Fruit fly (Drosophila melanogaster) whole organism, pupa: ENCODE results near the gene CG4511.

ENCODE experiments used
- CG10348 ChIP-seq: fragments of 200-800 bp; sonication (Bioruptor generic); IDR thresholded peaks from 2 replicates; pipeline ENCODE4 v1.3.6; 2022; ENCODE audit warnings: missing biosample characterization, missing genetic modification characterization
- CG12605 ChIP-seq: fragments of 200-800 bp; sonication (Bioruptor generic); IDR thresholded peaks from 2 replicates; pipeline ENCODE4 v1.3.6; 2022; ENCODE audit warnings: missing biosample characterization, missing genetic modification characterization
- CG15710 ChIP-seq: fragments of 200-800 bp; sonication (Bioruptor generic); optimal IDR thresholded peaks from 2 replicates; lab custom pipeline; 2018; ENCODE audit warnings: missing biosample characterization, mild to moderate bottlenecking, missing genetic modification characterization, moderate library complexity
- CG4496 ChIP-seq: fragments of 200-800 bp; sonication (Bioruptor generic); IDR thresholded peaks from 3 replicates; pipeline ENCODE4 v1.3.6; 2022; ENCODE audit warnings: missing biosample characterization, missing genetic modification characterization
- CG8159 ChIP-seq: fragments of 200-800 bp; sonication (Bioruptor generic); optimal IDR thresholded peaks from 3 replicates; lab custom pipeline; 2018; ENCODE audit warnings: missing biosample characterization, mild to moderate bottlenecking, missing genetic modification characterization, moderate library complexity
- CG9948 ChIP-seq: fragments of 200-800 bp; sonication (Bioruptor generic); optimal IDR thresholded peaks from 2 replicates; lab custom pipeline; 2018; ENCODE audit warnings: missing biosample characterization, mild to moderate bottlenecking, missing genetic modification characterization, moderate library complexity
- EcR ChIP-seq: fragments of 200-800 bp; sonication (Bioruptor generic); optimal IDR thresholded peaks from 3 replicates; lab custom pipeline; 2019; ENCODE audit warnings: missing biosample characterization, missing genetic modification characterization, mild to moderate bottlenecking, moderate library complexity, missing genetic modification reagents
- Ets98B ChIP-seq: fragments of 200-800 bp; sonication (Bioruptor generic); IDR thresholded peaks from 2 replicates; pipeline ENCODE4 v1.3.6; 2022; ENCODE audit warnings: missing biosample characterization, missing genetic modification characterization
- Snoo ChIP-seq: fragments of 200-800 bp; sonication (Bioruptor generic); optimal IDR thresholded peaks from 3 replicates; lab custom pipeline; 2017; ENCODE audit warnings: missing biosample characterization, mild to moderate bottlenecking, missing genetic modification characterization, inconsistent platforms

DNA sequence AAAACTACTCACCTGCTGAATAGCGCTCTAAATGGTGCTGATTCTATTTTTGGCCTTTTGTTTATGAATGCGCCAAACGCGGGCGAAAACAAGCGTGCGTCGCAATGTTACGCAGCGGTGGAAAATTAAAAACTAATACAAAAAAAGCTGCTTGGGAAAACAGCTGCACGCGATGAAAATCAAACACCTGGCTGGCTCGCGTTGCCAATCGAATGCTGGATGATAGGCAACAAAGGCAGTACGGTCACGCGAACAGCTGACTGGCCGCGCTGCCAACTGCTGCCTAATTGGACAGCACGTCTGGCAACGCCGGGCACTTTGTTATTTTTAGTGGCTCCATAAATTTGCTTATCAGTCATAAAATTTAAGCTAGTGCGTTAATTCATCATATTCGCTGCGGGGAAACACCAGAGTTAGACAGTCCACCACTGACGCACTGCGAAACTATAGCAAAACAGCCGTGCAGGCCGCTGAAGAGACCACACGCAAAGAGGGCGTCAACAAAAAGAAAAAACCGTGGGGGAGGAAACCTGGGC is 14.2 kb downstream of the CG4511 start, which contains the start of the genes SelR and Tsp86D:
- TF ChIP-seq CG8159 (tag; lab: Kevin White, UChicago) (no peak), CG15710 (tag; lab: Kevin White, UChicago) (no peak), EcR (GFP tag; lab: Kevin White, UChicago) (no peak), Snoo (tag; lab: Kevin White, UChicago) (no peak), Ets98B (GFP tag; lab: Robert Waterston, UW) (no peak), CG4496 (no peak), CG12605 (GFP tag; lab: Robert Waterston, UW) (no peak), CG10348 (GFP tag; lab: Robert Waterston, UW) (no peak), CG9948 (tag; lab: Kevin White, UChicago) (no peak)
